Worm (Caenorhabditis elegans): ENCODE measurements around the gene grd-5.

- no peak for TF ChIP-seq him-1 (tag; optimal IDR thresholded peaks at IDR 0.05)
- no peak for TF ChIP-seq W03F9.2 (tag; optimal IDR thresholded peaks at IDR 0.05)
- no peak for TF ChIP-seq dao-5 (tag; optimal IDR thresholded peaks at IDR 0.05)
These were observed 46.9 kb downstream of the grd-5 start, which contains the start of gene ZC190.4 for ce11 chrV:8665765-8666164.
